Worm (Caenorhabditis elegans) whole organism, young adult: ENCODE results near the gene K02D10.4.

Experiments used
- B0035.1 ChIP-seq: sonication (generic microtip); optimal IDR thresholded peaks from 2 replicates; lab custom pipeline; 2016; ENCODE audit warnings: missing genetic modification characterization, mild to moderate bottlenecking, missing compliant biosample characterization, missing genotype, missing genetic modification reagents
- B0261.1 ChIP-seq: sonication (generic microtip); optimal IDR thresholded peaks from 2 replicates; lab custom pipeline; 2016; ENCODE audit warnings: mild to moderate bottlenecking, missing genetic modification characterization, moderate library complexity, missing compliant biosample characterization
- C06A6.2 ChIP-seq: fragments of 200-800 bp; sonication (Bioruptor generic); conservative IDR thresholded peaks from 2 replicates; pipeline ENCODE4 v1.3.6; 2022; ENCODE audit warnings: missing genetic modification characterization, missing compliant biosample characterization
- F10E7.11 ChIP-seq: sonication (generic microtip); optimal IDR thresholded peaks from 2 replicates; lab custom pipeline; 2017; ENCODE audit warnings: mild to moderate bottlenecking, missing genetic modification characterization, moderate library complexity, missing compliant biosample characterization
- F23B12.7 ChIP-seq: sonication (generic microtip); optimal IDR thresholded peaks from 2 replicates; lab custom pipeline; 2017; ENCODE audit warnings: missing genetic modification characterization, mild to moderate bottlenecking, missing compliant biosample characterization, antibody characterized with exemption, moderate library complexity; ENCODE audit not compliant: insufficient read depth
- F33H1.4 ChIP-seq: fragments of 200-800 bp; sonication (Bioruptor generic); IDR thresholded peaks from 2 replicates; pipeline ENCODE4 v1.3.6; 2022; ENCODE audit warnings: missing genetic modification reagents, missing genetic modification characterization, missing compliant biosample characterization
- F37B4.10 ChIP-seq: fragments of 200-800 bp; sonication (Bioruptor generic); IDR thresholded peaks from 2 replicates; pipeline ENCODE4 v1.3.6; 2022; ENCODE audit warnings: missing genetic modification characterization, missing compliant biosample characterization
- F55B11.4 ChIP-seq: sonication (generic microtip); optimal IDR thresholded peaks from 2 replicates; lab custom pipeline; 2016; ENCODE audit warnings: missing compliant biosample characterization, missing genetic modification characterization, borderline replicate concordance; ENCODE audit not compliant: insufficient read depth
- K11D2.4 ChIP-seq: fragments of 200-800 bp; sonication (Bioruptor generic); IDR thresholded peaks from 2 replicates; pipeline ENCODE4 v1.3.6; 2022; ENCODE audit warnings: missing genetic modification reagents, missing genetic modification characterization, missing compliant biosample characterization
- T26A5.8 ChIP-seq: sonication (generic microtip); optimal IDR thresholded peaks from 2 replicates; lab custom pipeline; 2016; ENCODE audit warnings: missing genetic modification characterization, missing compliant biosample characterization
- Y53F4B.3 ChIP-seq: fragments of 200-800 bp; sonication (Bioruptor generic); IDR thresholded peaks from 2 replicates; pipeline ENCODE4 v1.3.6; 2022; ENCODE audit warnings: missing genetic modification reagents, missing genetic modification characterization, missing compliant biosample characterization
- Y53G8AR.9 ChIP-seq: fragments of 200-800 bp; sonication (Bioruptor generic); conservative IDR thresholded peaks from 2 replicates; pipeline ENCODE4 v1.3.6; 2022; ENCODE audit warnings: missing genetic modification reagents, missing genetic modification characterization, missing compliant biosample characterization
- Y56A3A.18 ChIP-seq: fragments of 200-800 bp; sonication (Bioruptor generic); IDR thresholded peaks from 2 replicates; pipeline ENCODE4 v1.3.6; 2022; ENCODE audit warnings: missing genetic modification reagents, missing genetic modification characterization, missing compliant biosample characterization
- Y95B8A.8 ChIP-seq: fragments of 200-800 bp; sonication (Bioruptor generic); IDR thresholded peaks from 2 replicates; pipeline ENCODE4 v1.3.6; 2022; ENCODE audit warnings: missing genetic modification reagents, missing genetic modification characterization, missing compliant biosample characterization
- ZK185.1 ChIP-seq: sonication (generic microtip); optimal IDR thresholded peaks from 2 replicates; lab custom pipeline; 2016; ENCODE audit warnings: mild to moderate bottlenecking, missing genetic modification characterization, missing compliant biosample characterization; ENCODE audit not compliant: poor library complexity, severe bottlenecking
- attf-6 ChIP-seq: fragments of 200-800 bp; sonication (Bioruptor generic); IDR thresholded peaks from 2 replicates; pipeline ENCODE4 v1.3.6; 2022; ENCODE audit warnings: missing genetic modification reagents, missing genetic modification characterization, missing compliant biosample characterization
- cebp-2 ChIP-seq: fragments of 200-800 bp; sonication (Bioruptor generic); IDR thresholded peaks from 2 replicates; pipeline ENCODE4 v1.3.6; 2022; ENCODE audit warnings: missing genetic modification characterization, missing compliant biosample characterization
- ceh-91 ChIP-seq: fragments of 200-800 bp; sonication (Bioruptor generic); IDR thresholded peaks from 2 replicates; pipeline ENCODE4 v1.3.6; 2022; ENCODE audit warnings: missing genetic modification reagents, missing genetic modification characterization, missing compliant biosample characterization
- die-1 ChIP-seq: sonication (generic microtip); optimal IDR thresholded peaks from 2 replicates; lab custom pipeline; 2016; ENCODE audit warnings: missing genotype, mild to moderate bottlenecking, missing genetic modification characterization, missing compliant biosample characterization
- dox-1 ChIP-seq: fragments of 200-800 bp; sonication (Bioruptor generic); IDR thresholded peaks from 2 replicates; pipeline ENCODE4 v1.3.6; 2022; ENCODE audit warnings: missing genetic modification reagents, missing genetic modification characterization, missing compliant biosample characterization
- efl-1 ChIP-seq: fragments of 150-350 bp; optimal IDR thresholded peaks from 2 replicates; lab custom pipeline; 2014; ENCODE audit warnings: missing biosample characterization, missing genetic modification reagents, missing genetic modification characterization
- egrh-3 ChIP-seq: fragments of 200-800 bp; sonication (Bioruptor generic); IDR thresholded peaks from 2 replicates; pipeline ENCODE4 v1.3.6; 2022; ENCODE audit warnings: missing genetic modification reagents, missing genetic modification characterization, missing compliant biosample characterization
- ekl-4 ChIP-seq: fragments of 200-800 bp; sonication (Bioruptor generic); IDR thresholded peaks from 2 replicates; pipeline ENCODE4 v1.3.6; 2022; ENCODE audit warnings: missing genetic modification reagents, missing genetic modification characterization, missing compliant biosample characterization
- fkh-3 ChIP-seq: sonication (generic microtip); optimal IDR thresholded peaks from 2 replicates; lab custom pipeline; 2016; ENCODE audit warnings: mild to moderate bottlenecking, missing genetic modification characterization, missing compliant biosample characterization
- gei-17 ChIP-seq: fragments of 200-800 bp; sonication (Bioruptor generic); optimal IDR thresholded peaks from 2 replicates; lab custom pipeline; 2018; ENCODE audit warnings: mild to moderate bottlenecking, missing genetic modification characterization, missing compliant biosample characterization
- him-1 ChIP-seq: sonication (generic microtip); optimal IDR thresholded peaks from 2 replicates; lab custom pipeline; 2016; ENCODE audit warnings: missing genotype, missing genetic modification reagents, missing genetic modification characterization, missing compliant biosample characterization
- hmg-1.2 ChIP-seq: fragments of 200-800 bp; sonication (Bioruptor generic); IDR thresholded peaks from 2 replicates; pipeline ENCODE4 v1.3.6; 2022; ENCODE audit warnings: missing genetic modification reagents, missing genetic modification characterization, missing compliant biosample characterization
- hrde-1 ChIP-seq: sonication (generic microtip); optimal IDR thresholded peaks from 2 replicates; lab custom pipeline; 2016; ENCODE audit warnings: missing genetic modification characterization, mild to moderate bottlenecking, missing compliant biosample characterization, moderate library complexity, missing genotype, missing genetic modification reagents, borderline replicate concordance
- hsf-1 ChIP-seq: fragments of 200-800 bp; sonication (Bioruptor generic); IDR thresholded peaks from 2 replicates; pipeline ENCODE4 v1.3.6; 2022; ENCODE audit warnings: missing genetic modification reagents, missing genetic modification characterization, missing compliant biosample characterization
- let-607 ChIP-seq, 2 experiments: fragments of 200-800 bp in 1 of 2; sonication (Bioruptor generic) in 1 of 2; sonication (generic microtip) in 1 of 2; optimal IDR thresholded peaks; 2 replicates each; lab custom pipeline; 2016 to 2018; ENCODE audit warnings: mild to moderate bottlenecking in 2 of 2, missing compliant biosample characterization in 2 of 2, missing genetic modification characterization in 2 of 2, moderate library complexity in 2 of 2, missing genotype in 1 of 2
- lin-35 ChIP-seq, 3 experiments: fragments of 150-350 bp in 2 of 3; sonication (generic microtip) in 1 of 3; optimal IDR thresholded peaks; 2 replicates each; lab custom pipeline; 2014 to 2018; ENCODE audit warnings: missing biosample characterization in 3 of 3, missing genetic modification characterization in 3 of 3, missing genetic modification reagents in 3 of 3
- lsl-1 ChIP-seq: fragments of 200-800 bp; sonication (Bioruptor generic); optimal IDR thresholded peaks from 2 replicates; lab custom pipeline; 2018; ENCODE audit warnings: mild to moderate bottlenecking, missing genetic modification characterization, moderate library complexity, missing compliant biosample characterization
- madf-10 ChIP-seq: sonication (generic microtip); optimal IDR thresholded peaks from 2 replicates; lab custom pipeline; 2016; ENCODE audit warnings: mild to moderate bottlenecking, missing genetic modification characterization, missing compliant biosample characterization
- madf-6 ChIP-seq: fragments of 200-800 bp; sonication (Bioruptor generic); IDR thresholded peaks from 2 replicates; pipeline ENCODE4 v1.3.6; 2022; ENCODE audit warnings: missing genetic modification reagents, missing genetic modification characterization, missing compliant biosample characterization
- madf-8 ChIP-seq: fragments of 200-800 bp; sonication (Bioruptor generic); conservative IDR thresholded peaks from 2 replicates; pipeline ENCODE4 v1.3.6; 2022; ENCODE audit warnings: missing genetic modification reagents, missing genetic modification characterization, missing compliant biosample characterization
- mel-28 ChIP-seq: sonication (generic microtip); optimal IDR thresholded peaks from 2 replicates; lab custom pipeline; 2016; ENCODE audit warnings: borderline replicate concordance, mild to moderate bottlenecking, missing genetic modification characterization, missing compliant biosample characterization
- nfya-2 ChIP-seq: fragments of 200-800 bp; sonication (Bioruptor generic); IDR thresholded peaks from 2 replicates; pipeline ENCODE4 v1.3.6; 2022; ENCODE audit warnings: missing genetic modification reagents, missing genetic modification characterization, missing compliant biosample characterization
- rcor-1 ChIP-seq: fragments of 200-800 bp; sonication (Bioruptor generic); IDR thresholded peaks from 2 replicates; pipeline ENCODE4 v1.3.6; 2022; ENCODE audit warnings: missing genetic modification reagents, missing genetic modification characterization, missing compliant biosample characterization
- sdz-38 ChIP-seq: sonication (generic microtip); optimal IDR thresholded peaks from 2 replicates; lab custom pipeline; 2016; ENCODE audit warnings: missing genotype, missing genetic modification characterization, missing compliant biosample characterization
- sea-2 ChIP-seq: fragments of 200-800 bp; sonication (Bioruptor generic); IDR thresholded peaks from 2 replicates; pipeline ENCODE4 v1.3.6; 2022; ENCODE audit warnings: missing genetic modification characterization, missing compliant biosample characterization
- snpc-4 ChIP-seq, 5 experiments: fragments of 150-350 bp in 1 of 5; sonication (generic microtip) in 4 of 5; optimal IDR thresholded peaks; 2 replicates each; lab custom pipeline; 2014 to 2018; ENCODE audit warnings: missing genetic modification characterization in 5 of 5, missing biosample characterization in 3 of 5, antibody characterized with exemption in 2 of 5, mild to moderate bottlenecking in 2 of 5, missing compliant biosample characterization in 2 of 5, missing genotype in 2 of 5, moderate library complexity in 2 of 5, missing genetic modification reagents in 1 of 5
- tbp1 ChIP-seq: fragments of 200-800 bp; sonication (Bioruptor generic); optimal IDR thresholded peaks from 2 replicates; lab custom pipeline; 2018; ENCODE audit warnings: mild to moderate bottlenecking, missing genetic modification characterization, missing compliant biosample characterization
- tbx-9 ChIP-seq: sonication (generic microtip); optimal IDR thresholded peaks from 2 replicates; lab custom pipeline; 2016; ENCODE audit warnings: borderline replicate concordance, missing genetic modification characterization, inconsistent platforms, missing compliant biosample characterization
- ztf-25 ChIP-seq: fragments of 200-800 bp; sonication (Bioruptor generic); IDR thresholded peaks from 2 replicates; pipeline ENCODE4 v1.3.6; 2022; ENCODE audit warnings: missing genetic modification reagents, missing genetic modification characterization, missing compliant biosample characterization

K02D10.4 gene

DNA sequence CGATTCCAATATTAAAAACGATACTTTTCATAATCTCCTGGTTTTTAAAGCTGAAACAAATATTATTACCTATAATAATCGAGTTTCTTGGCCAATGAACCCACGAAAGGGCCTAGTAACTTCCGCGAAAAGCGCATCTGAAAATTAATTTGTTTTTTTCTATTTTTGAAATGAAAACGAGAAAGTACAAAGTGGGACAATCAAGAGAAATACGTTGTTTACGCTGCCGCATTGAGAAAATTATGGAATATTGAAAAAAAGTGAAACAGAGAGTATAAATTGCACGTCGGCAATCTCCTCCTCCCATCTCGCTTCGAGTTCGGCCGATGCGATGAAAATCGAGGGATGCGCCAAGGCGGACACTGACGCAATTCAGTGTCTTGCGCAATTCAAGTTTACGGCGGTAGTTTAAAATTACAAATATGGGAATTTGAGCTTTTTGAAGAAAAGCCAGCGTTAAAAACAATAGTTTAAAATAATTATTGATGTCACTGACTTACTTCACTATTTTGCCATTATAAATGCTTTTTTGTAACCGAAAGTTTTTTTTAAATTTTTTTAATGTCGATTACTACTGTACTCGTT, 38.4 kb downstream of the K02D10.4 start, which contains the start of gene pdhk-2 (continued):
- peak; percentile 82 for TF ChIP-seq F23B12.7 (tag; lab: Kevin White, UChicago)
- TF ChIP-seq dox-1 (GFP tag; lab: Robert Waterston, UW): peak; percentile 95
- peak; percentile 70 for TF ChIP-seq madf-10 (tag; lab: Kevin White, UChicago)
- TF ChIP-seq him-1 (tag; lab: Kevin White, UChicago): peak; percentile 92
- no peak for TF ChIP-seq T26A5.8 (tag; lab: Kevin White, UChicago)
- TF ChIP-seq Y53G8AR.9 (GFP tag; lab: Robert Waterston, UW): peak; percentile 90
- TF ChIP-seq Y95B8A.8 (GFP tag; lab: Robert Waterston, UW): 0 out of 2 replicates have a peak, but pooled peaks have one; percentile 67
- peak; percentile 27 for TF ChIP-seq die-1 (tag; lab: Kevin White, UChicago)
- TF ChIP-seq lsl-1 (GFP tag; lab: Kevin White, UChicago): peak; percentile 77
- no peak for TF ChIP-seq mel-28 (tag; lab: Kevin White, UChicago)
- no peak for TF ChIP-seq cebp-2 (GFP tag; lab: Robert Waterston, UW)
- peak; percentile 68 for TF ChIP-seq hmg-1.2 (GFP tag; lab: Robert Waterston, UW)
- TF ChIP-seq F33H1.4: peak; percentile 78
- TF ChIP-seq snpc-4 (GFP tag; optimal IDR thresholded peaks at IDR 0.05; lab: Kevin White, UChicago): no peak
- TF ChIP-seq snpc-4 (tag; optimal IDR thresholded peaks at IDR 0.05; lab: Kevin White, UChicago): peak; percentile 62 to 78 (median 72)
- no peak for TF ChIP-seq sdz-38 (tag; lab: Kevin White, UChicago)
- TF ChIP-seq rcor-1 (GFP tag; lab: Robert Waterston, UW): peak; percentile 91
- TF ChIP-seq ekl-4 (GFP tag; lab: Robert Waterston, UW): peak; percentile 88
- peak; percentile 70 for TF ChIP-seq hsf-1 (GFP tag; lab: Robert Waterston, UW)
- TF ChIP-seq madf-8 (GFP tag; lab: Robert Waterston, UW): peak; percentile 73
- peak; percentile 76 for TF ChIP-seq gei-17 (GFP tag; lab: Kevin White, UChicago)
- TF ChIP-seq Y56A3A.18 (GFP tag; lab: Robert Waterston, UW): peak; percentile 70; the same call in 1 of the 2 replicates
- peak; percentile 85 to 98 (median 89) for TF ChIP-seq lin-35 (GFP tag; optimal IDR thresholded peaks at IDR 0.05; lab: Kevin White, UChicago)
- no peak for TF ChIP-seq ztf-25 (GFP tag; lab: Robert Waterston, UW)
- TF ChIP-seq ZK185.1: peak; percentile 89
- TF ChIP-seq attf-6 (GFP tag; lab: Robert Waterston, UW): no peak
- TF ChIP-seq B0261.1 (tag; lab: Kevin White, UChicago): peak; percentile 18
- TF ChIP-seq tbp1 (GFP tag; lab: Kevin White, UChicago): peak; percentile 74
- 0 out of 2 replicates have a peak, but pooled peaks have one; percentile 24 for TF ChIP-seq Y53F4B.3 (GFP tag; lab: Robert Waterston, UW)
- TF ChIP-seq F10E7.11 (tag; lab: Kevin White, UChicago): no peak
- TF ChIP-seq ceh-91: peak; percentile 68
- no peak for TF ChIP-seq hrde-1 (tag; lab: Kevin White, UChicago)
- TF ChIP-seq madf-6: peak; percentile 89

DNA sequence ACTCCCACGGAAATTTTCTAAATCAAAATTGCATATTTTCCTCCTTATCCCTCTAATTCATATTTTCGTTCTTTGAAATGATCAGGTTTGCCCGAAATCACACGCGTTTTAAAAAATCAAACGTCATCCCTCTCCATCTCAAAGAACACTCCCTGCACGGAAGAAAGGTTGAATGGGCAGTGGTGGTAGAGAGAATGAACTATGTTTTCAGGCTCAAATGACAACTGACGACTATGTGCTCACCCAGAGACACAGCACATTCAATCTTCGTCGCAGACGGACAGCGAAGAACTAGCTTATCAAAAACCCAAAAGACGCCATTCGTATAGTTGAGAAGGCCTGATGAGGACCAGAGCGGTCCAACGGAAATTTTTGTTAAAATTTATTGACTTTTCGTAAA, 40.0 kb downstream of the K02D10.4 start:
- TF ChIP-seq F37B4.10 (GFP tag; lab: Robert Waterston, UW): 0 out of 2 replicates have a peak, but pooled peaks have one; percentile 46
- no peak for TF ChIP-seq tbx-9
- TF ChIP-seq, all 124 proteins: peak for 1

DNA sequence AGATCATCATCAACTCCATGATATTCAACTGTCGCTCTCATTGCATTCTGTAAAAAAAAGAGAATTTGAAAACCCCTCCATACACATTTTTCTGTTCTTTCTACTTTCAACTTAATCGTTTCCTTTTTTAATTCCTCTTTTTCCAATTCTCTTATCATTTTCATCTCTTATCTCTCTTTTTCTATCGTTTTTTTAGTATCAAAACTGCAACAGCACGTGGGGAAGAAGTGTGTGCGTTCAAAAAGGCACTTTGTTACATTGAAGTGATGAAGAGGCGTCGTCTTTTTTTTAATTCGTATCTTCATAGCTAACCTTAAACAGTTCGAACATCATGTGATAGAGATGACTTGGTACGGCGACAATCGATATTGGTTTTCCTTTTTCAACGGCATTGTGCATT, 40.7 kb downstream of the K02D10.4 start:
- no peak for TF ChIP-seq efl-1
- TF ChIP-seq F55B11.4 (tag; lab: Kevin White, UChicago): no peak
- no peak for TF ChIP-seq sea-2 (GFP tag; lab: Robert Waterston, UW)
- TF ChIP-seq him-1 (tag; lab: Kevin White, UChicago): no peak
- TF ChIP-seq ceh-91: no peak
- TF ChIP-seq Y95B8A.8 (GFP tag; lab: Robert Waterston, UW): no peak
- TF ChIP-seq nfya-2 (GFP tag; lab: Robert Waterston, UW): no peak
- peak; percentile 40 for TF ChIP-seq F23B12.7 (tag; lab: Kevin White, UChicago)
- TF ChIP-seq C06A6.2 (GFP tag; lab: Robert Waterston, UW): no peak
- TF ChIP-seq let-607 (tag; optimal IDR thresholded peaks at IDR 0.05; lab: Kevin White, UChicago): peak in 1 of 2 experiments; percentile 45
- 0 out of 2 replicates have a peak, but pooled peaks have one; percentile 15 for TF ChIP-seq K11D2.4
- no peak for TF ChIP-seq fkh-3
- TF ChIP-seq egrh-3 (GFP tag; lab: Robert Waterston, UW): no peak
- TF ChIP-seq B0035.1 (tag; lab: Kevin White, UChicago): no peak
